Worm (Caenorhabditis elegans) whole organism, late embryonic: Measurements from ENCODE around the gene haao-1.

Experiments used
- ama-1 ChIP-seq: fragments of 150-350 bp; optimal IDR thresholded peaks from 2 replicates; lab custom pipeline; 2014
- ceh-2 ChIP-seq: sonication (generic microtip); optimal IDR thresholded peaks from 2 replicates; lab custom pipeline; 2016; ENCODE audit warnings: missing genotype, missing genetic modification characterization, missing compliant biosample characterization
- ceh-22 ChIP-seq: sonication (generic microtip); optimal IDR thresholded peaks from 2 replicates; lab custom pipeline; 2017; ENCODE audit warnings: missing biosample characterization, missing genetic modification characterization
- elt-2 ChIP-seq: sonication (generic microtip); optimal IDR thresholded peaks from 2 replicates; lab custom pipeline; 2016; ENCODE audit warnings: missing genetic modification reagents, missing genetic modification characterization, missing compliant biosample characterization
- fkh-10 ChIP-seq: fragments of 150-350 bp; optimal IDR thresholded peaks from 2 replicates; lab custom pipeline; 2014; ENCODE audit warnings: missing biosample characterization, missing genetic modification reagents, missing genetic modification characterization
- hlh-30 ChIP-seq: sonication (generic microtip); optimal IDR thresholded peaks from 2 replicates; lab custom pipeline; 2017; ENCODE audit warnings: antibody characterized with exemption, missing genetic modification characterization, missing compliant biosample characterization; ENCODE audit not compliant: insufficient read depth
- nhr-232 ChIP-seq: sonication (generic microtip); optimal IDR thresholded peaks from 2 replicates; lab custom pipeline; 2016; ENCODE audit warnings: missing genetic modification characterization, missing compliant biosample characterization
- pat-9 ChIP-seq: fragments of 200-800 bp; sonication (Bioruptor generic); optimal IDR thresholded peaks from 2 replicates; lab custom pipeline; 2018; ENCODE audit warnings: mild to moderate bottlenecking, missing genetic modification characterization, moderate library complexity, missing compliant biosample characterization
- sdc-2 ChIP-seq: sonication (generic microtip); optimal IDR thresholded peaks from 2 replicates; lab custom pipeline; 2016; ENCODE audit warnings: missing genotype, missing genetic modification characterization, missing compliant biosample characterization
- unc-3 ChIP-seq, 2 experiments: fragments of 200-800 bp in 1 of 2; sonication (Bioruptor generic) in 1 of 2; sonication (generic microtip) in 1 of 2; conservative IDR thresholded peaks in 1 of 2; optimal IDR thresholded peaks in 1 of 2; 2 replicates each; pipeline versions ENCODE4 v1.3.6 to Lab custom; 2016 to 2022; ENCODE audit warnings: missing compliant biosample characterization in 2 of 2, missing genetic modification characterization in 2 of 2, missing genetic modification reagents in 1 of 2
- unc-55 ChIP-seq: sonication (generic microtip); optimal IDR thresholded peaks from 2 replicates; lab custom pipeline; 2017; ENCODE audit warnings: missing biosample characterization, missing genetic modification reagents, missing genetic modification characterization

DNA sequence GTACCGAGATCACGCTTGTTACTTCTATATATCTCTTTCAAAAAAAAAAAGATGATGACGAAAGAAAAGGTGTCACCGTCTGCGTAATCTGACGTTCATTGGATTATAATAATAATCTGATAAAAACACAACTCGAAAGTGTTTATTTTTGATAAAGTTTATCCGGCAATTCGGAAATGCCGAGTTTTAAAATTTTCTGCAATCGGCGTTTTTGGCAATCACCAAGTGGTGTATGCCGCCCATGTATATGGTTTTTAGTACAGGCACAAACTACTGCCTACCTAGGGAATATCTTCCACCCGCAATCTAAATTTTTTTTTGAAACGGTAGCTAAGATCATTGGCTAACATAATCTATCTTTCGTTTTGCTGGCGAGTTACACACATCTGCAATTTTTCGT lies 30.8 kb upstream of the haao-1 start:
- TF ChIP-seq elt-2 (tag; lab: Kevin White, UChicago) (no peak), hlh-30 (tag; lab: Kevin White, UChicago) (no peak), ceh-2 (no peak), unc-3 (GFP tag; conservative IDR thresholded peaks at IDR 0.05; lab: Robert Waterston, UW) (no peak), unc-3 (tag; optimal IDR thresholded peaks at IDR 0.05; lab: Kevin White, UChicago) (no peak), fkh-10 (no peak), unc-55 (GFP tag; lab: Kevin White, UChicago) (no peak), sdc-2 (tag; lab: Kevin White, UChicago) (no peak), pat-9 (tag; lab: Kevin White, UChicago) (no peak), nhr-232 (no peak), ceh-22 (no peak), ama-1 (no peak)
